Fruit fly (Drosophila melanogaster): ENCODE results near the gene Gapdh2.

Gapdh2 gene

dm6 chrX:15891606-15892345, 23.8 kb downstream of the Gapdh2 start, which contains the start of gene shi:
Gene shi (plus strand): TSS chrX:15892116.
- TF ChIP-seq GATAe (GFP tag; conservative IDR thresholded peaks at IDR 0.05) (no peak), CkIIα-i1 (GFP tag; IDR thresholded peaks at IDR 0.05) (no peak), CG17361 (GFP tag; IDR thresholded peaks at IDR 0.05) (peak; percentile 26; the same call in 1 of the 3 replicates), eve (GFP tag; optimal IDR thresholded peaks at IDR 0.05) (no peak), CG12769 (tag; optimal IDR thresholded peaks at IDR 0.05) (peak; percentile 46), Sin3A (optimal IDR thresholded peaks at IDR 0.05) (peak; percentile 52), shn (GFP tag; optimal IDR thresholded peaks at IDR 0.05) (no peak), CG8359 (GFP tag; optimal IDR thresholded peaks at IDR 0.05; ENCODE audit: borderline replicate concordance) (no peak), CG14014 (GFP tag; IDR thresholded peaks at IDR 0.05) (no peak), Hand (GFP tag; optimal IDR thresholded peaks at IDR 0.05) (no peak), Vsx1 (GFP tag; optimal IDR thresholded peaks at IDR 0.05) (peak; percentile 20), CG32772 (GFP tag; IDR thresholded peaks at IDR 0.05) (no peak), bsh (GFP tag; optimal IDR thresholded peaks at IDR 0.05) (no peak), CG1024 (GFP tag; IDR thresholded peaks at IDR 0.05) (0 out of 2 replicates have a peak, but pooled peaks have one; percentile 18), NK7.1 (GFP tag; optimal IDR thresholded peaks at IDR 0.05) (no peak), Gsc (GFP tag; IDR thresholded peaks at IDR 0.05) (no peak), tgo (GFP tag; IDR thresholded peaks at IDR 0.05) (no peak), hb (GFP tag; IDR thresholded peaks at IDR 0.05; ENCODE audit: partially characterized antibody) (peak; percentile 99), sima (GFP tag; optimal IDR thresholded peaks at IDR 0.05) (no peak), jigr1 (GFP tag; IDR thresholded peaks at IDR 0.05) (no peak), gsb (GFP tag; IDR thresholded peaks at IDR 0.05) (no peak), Nf-YA (GFP tag; IDR thresholded peaks at IDR 0.05) (0 out of 2 replicates have a peak, but pooled peaks have one; percentile 18), CG7271 (tag; optimal IDR thresholded peaks at IDR 0.05) (no peak), CG5245 (GFP tag; optimal IDR thresholded peaks at IDR 0.05) (no peak), amos (GFP tag; IDR thresholded peaks at IDR 0.05; ENCODE audit: partially characterized antibody) (peak; percentile 99), ems (GFP tag; optimal IDR thresholded peaks at IDR 0.05) (no peak), CG18011 (GFP tag; optimal IDR thresholded peaks at IDR 0.05) (no peak), Sry-δ (GFP tag; optimal IDR thresholded peaks at IDR 0.05) (peak; percentile 94), sisA (GFP tag; IDR thresholded peaks at IDR 0.05) (no peak), CG11695 (GFP tag; IDR thresholded peaks at IDR 0.05) (no peak), Dbx (GFP tag; IDR thresholded peaks at IDR 0.05) (peak; percentile 61; the same call in 2 of the 3 replicates), CG13775 (GFP tag; optimal IDR thresholded peaks at IDR 0.05) (no peak), bigmax (GFP tag; optimal IDR thresholded peaks at IDR 0.05) (no peak), Hey (tag; optimal IDR thresholded peaks at IDR 0.05) (no peak), hth (optimal IDR thresholded peaks at IDR 0.05) (no peak), insv (GFP tag; optimal IDR thresholded peaks at IDR 0.05) (peak in 1 of 2 experiments; percentile 67), E2f1 (GFP tag; IDR thresholded peaks at IDR 0.05) (no peak), CG3163 (GFP tag; optimal IDR thresholded peaks at IDR 0.05) (no peak), pan (optimal IDR thresholded peaks at IDR 0.05) (no peak), pan (GFP tag; optimal IDR thresholded peaks at IDR 0.05 in 1 of 2, IDR thresholded peaks at IDR 0.05 in 1 of 2) (no peak), Doc2 (GFP tag; IDR thresholded peaks at IDR 0.05) (no peak), CG11093 (GFP tag; IDR thresholded peaks at IDR 0.05) (no peak), tap (tag; optimal IDR thresholded peaks at IDR 0.05) (no peak), gro (GFP tag; optimal IDR thresholded peaks at IDR 0.05) (peak; percentile 27), CG15601 (tag; optimal IDR thresholded peaks at IDR 0.05) (peak; percentile 89), fru (optimal IDR thresholded peaks at IDR 0.05) (no peak), TFAM (GFP tag; optimal IDR thresholded peaks at IDR 0.05) (no peak), cwo (GFP tag; optimal IDR thresholded peaks at IDR 0.05) (no peak), NC2α (GFP tag; optimal IDR thresholded peaks at IDR 0.05) (no peak), Trl (optimal IDR thresholded peaks at IDR 0.05) (no peak), Trl (GFP tag; optimal IDR thresholded peaks at IDR 0.05) (no peak), gcm2 (GFP tag; optimal IDR thresholded peaks at IDR 0.05) (no peak)
